Worm (Caenorhabditis elegans) whole organism, L4/young adult: ENCODE data around the gene nhr-159.

Experiments used
- W03F9.2 ChIP-seq: fragments of 150-350 bp; optimal IDR thresholded peaks from 2 replicates; lab custom pipeline; 2014; ENCODE audit warnings: missing biosample characterization, missing genetic modification characterization
- him-1 ChIP-seq: sonication (generic microtip); optimal IDR thresholded peaks from 2 replicates; lab custom pipeline; 2016; ENCODE audit warnings: missing genotype, missing genetic modification reagents, missing genetic modification characterization, missing compliant biosample characterization

ce11 chrV:3851760-3852159 lies 26.4 kb downstream of the nhr-159 start:
- TF ChIP-seq him-1 (tag; lab: Kevin White, UChicago) (no peak), W03F9.2 (tag; lab: Kevin White, UChicago) (no peak)
